Worm (Caenorhabditis elegans) whole organism, mixed stage, embryonic: ENCODE results near the gene F56C3.4.

Experiments
- drap-1 ChIP-seq: fragments of 200-800 bp; sonication (Bioruptor generic); optimal IDR thresholded peaks from 3 replicates; lab custom pipeline; 2018; ENCODE audit warnings: mild to moderate bottlenecking, missing genetic modification characterization, missing compliant biosample characterization
- elt-1 ChIP-seq: sonication (generic microtip); optimal IDR thresholded peaks from 2 replicates; lab custom pipeline; 2017; ENCODE audit warnings: missing genetic modification characterization, mild to moderate bottlenecking, missing compliant biosample characterization, antibody characterized with exemption, moderate library complexity, borderline replicate concordance; ENCODE audit not compliant: insufficient read depth
- elt-3 ChIP-seq: fragments of 150-350 bp; optimal IDR thresholded peaks from 2 replicates; lab custom pipeline; 2014; ENCODE audit warnings: missing biosample characterization, missing genetic modification characterization
- ham-2 ChIP-seq: fragments of 200-800 bp; sonication (Bioruptor generic); optimal IDR thresholded peaks from 2 replicates; lab custom pipeline; 2018; ENCODE audit warnings: mild to moderate bottlenecking, missing genetic modification characterization, missing compliant biosample characterization
- lsy-2 ChIP-seq: fragments of 150-350 bp; optimal IDR thresholded peaks from 2 replicates; lab custom pipeline; 2014; ENCODE audit warnings: missing biosample characterization, missing genetic modification characterization
- mep-1 ChIP-seq: fragments of 150-350 bp; optimal IDR thresholded peaks from 2 replicates; lab custom pipeline; 2017; ENCODE audit warnings: missing biosample characterization, missing genetic modification reagents, missing genetic modification characterization, inconsistent platforms
- nhr-2 ChIP-seq: fragments of 150-350 bp; optimal IDR thresholded peaks from 2 replicates; lab custom pipeline; 2014; ENCODE audit warnings: missing biosample characterization, missing genetic modification characterization
- nhr-237 ChIP-seq: fragments of 150-350 bp; optimal IDR thresholded peaks from 2 replicates; lab custom pipeline; 2014; ENCODE audit warnings: missing biosample characterization, missing genetic modification characterization
- nhr-28 ChIP-seq: fragments of 150-350 bp; optimal IDR thresholded peaks from 2 replicates; lab custom pipeline; 2014; ENCODE audit warnings: missing biosample characterization, missing genetic modification characterization
- pha-4 ChIP-seq: fragments of 150-350 bp; optimal IDR thresholded peaks from 2 replicates; lab custom pipeline; 2018; ENCODE audit warnings: missing biosample characterization, missing genetic modification reagents, missing genetic modification characterization
- sptf-1 ChIP-seq: sonication (generic microtip); optimal IDR thresholded peaks from 2 replicates; lab custom pipeline; 2017; ENCODE audit warnings: mild to moderate bottlenecking, missing genetic modification characterization, moderate library complexity, missing compliant biosample characterization
- unc-39 ChIP-seq: fragments of 150-350 bp; optimal IDR thresholded peaks from 2 replicates; lab custom pipeline; 2014; ENCODE audit warnings: missing biosample characterization, missing genetic modification characterization
- unc-62 ChIP-seq: fragments of 150-350 bp; optimal IDR thresholded peaks from 2 replicates; lab custom pipeline; 2014; ENCODE audit warnings: missing biosample characterization, missing genetic modification reagents, missing genetic modification characterization
- ztf-11 ChIP-seq: fragments of 150-350 bp; optimal IDR thresholded peaks from 2 replicates; lab custom pipeline; 2014; ENCODE audit warnings: missing biosample characterization, missing genetic modification characterization

ce11 chrX:1311577-1311976, 49.0 kb downstream of the F56C3.4 start:
- TF ChIP-seq drap-1 (GFP tag; lab: Kevin White, UChicago) (no peak), elt-3 (tag; lab: Kevin White, UChicago) (no peak), pha-4 (tag; lab: Kevin White, UChicago) (no peak), unc-62 (no peak), nhr-237 (tag; lab: Kevin White, UChicago) (no peak), mep-1 (no peak), sptf-1 (tag; lab: Kevin White, UChicago) (no peak), lsy-2 (tag; lab: Kevin White, UChicago) (no peak), ztf-11 (tag; lab: Kevin White, UChicago) (no peak), ham-2 (GFP tag; lab: Kevin White, UChicago) (no peak), elt-1 (tag; lab: Kevin White, UChicago) (no peak), nhr-28 (no peak), nhr-2 (tag; lab: Kevin White, UChicago) (no peak), unc-39 (no peak)
